Fruit fly (Drosophila melanogaster) whole organism, embryonic: ENCODE data around the gene Ir21a.

Experiments
- BEAF-32 ChIP-seq: fragments of 200-800 bp; sonication (Bioruptor generic); optimal IDR thresholded peaks from 3 replicates; lab custom pipeline; 2017; ENCODE audit warnings: missing biosample characterization, missing genetic modification characterization, mild to moderate bottlenecking, moderate library complexity, missing genetic modification reagents
- Bdp1 ChIP-seq: fragments of 200-800 bp; sonication (Bioruptor generic); optimal IDR thresholded peaks from 3 replicates; lab custom pipeline; 2016; ENCODE audit warnings: missing biosample characterization, missing genetic modification characterization
- CG10431 ChIP-seq: fragments of 200-800 bp; sonication (Bioruptor generic); optimal IDR thresholded peaks from 3 replicates; lab custom pipeline; 2018; ENCODE audit warnings: missing biosample characterization, mild to moderate bottlenecking, missing genetic modification characterization
- CG10654 ChIP-seq: fragments of 200-800 bp; sonication (Bioruptor generic); optimal IDR thresholded peaks from 2 replicates; lab custom pipeline; 2016; ENCODE audit warnings: missing biosample characterization, missing genetic modification characterization
- CG11085 ChIP-seq: fragments of 200-800 bp; sonication (Bioruptor generic); IDR thresholded peaks from 2 replicates; pipeline ENCODE4 v1.3.6; 2022; ENCODE audit warnings: missing biosample characterization, missing genetic modification characterization
- CG11696 ChIP-seq: fragments of 200-800 bp; sonication (Bioruptor generic); IDR thresholded peaks from 2 replicates; pipeline ENCODE4 v1.3.6; 2022; ENCODE audit warnings: missing biosample characterization, missing genetic modification characterization
- CG16863 ChIP-seq: fragments of 200-800 bp; sonication (Bioruptor generic); optimal IDR thresholded peaks from 3 replicates; lab custom pipeline; 2016; ENCODE audit warnings: missing biosample characterization, missing genetic modification characterization
- CG17385 ChIP-seq: fragments of 200-800 bp; sonication (Bioruptor generic); optimal IDR thresholded peaks from 3 replicates; lab custom pipeline; 2018; ENCODE audit warnings: missing biosample characterization, mild to moderate bottlenecking, missing genetic modification characterization
- CG17568 ChIP-seq: fragments of 200-800 bp; sonication (Bioruptor generic); optimal IDR thresholded peaks from 2 replicates; lab custom pipeline; 2018; ENCODE audit warnings: missing biosample characterization, mild to moderate bottlenecking, missing genetic modification characterization, moderate library complexity
- CG1832 ChIP-seq: fragments of 200-800 bp; sonication (Bioruptor generic); optimal IDR thresholded peaks from 2 replicates; lab custom pipeline; 2017; ENCODE audit warnings: missing biosample characterization, mild to moderate bottlenecking, missing genetic modification characterization, inconsistent platforms
- CG18764 ChIP-seq: fragments of 200-800 bp; sonication (Bioruptor generic); optimal IDR thresholded peaks from 3 replicates; lab custom pipeline; 2016; ENCODE audit warnings: missing biosample characterization, missing genetic modification characterization
- CG2199 ChIP-seq: fragments of 200-800 bp; sonication (Bioruptor generic); IDR thresholded peaks from 3 replicates; pipeline ENCODE4 v1.3.6; 2022; ENCODE audit warnings: missing biosample characterization, missing genetic modification characterization
- CG2678 ChIP-seq: fragments of 200-800 bp; sonication (Bioruptor generic); optimal IDR thresholded peaks from 3 replicates; lab custom pipeline; 2019; ENCODE audit warnings: missing biosample characterization, mild to moderate bottlenecking, missing genetic modification characterization, moderate library complexity
- CG30020 ChIP-seq: fragments of 200-800 bp; optimal IDR thresholded peaks from 2 replicates; lab custom pipeline; 2019; ENCODE audit warnings: missing biosample characterization, mild to moderate bottlenecking, missing genetic modification characterization, moderate library complexity
- CG3065 ChIP-seq: fragments of 200-800 bp; sonication (Bioruptor generic); optimal IDR thresholded peaks from 2 replicates; lab custom pipeline; 2016; ENCODE audit warnings: missing biosample characterization, missing genetic modification characterization
- CG31388 ChIP-seq: fragments of 200-800 bp; sonication (Bioruptor generic); optimal IDR thresholded peaks from 2 replicates; lab custom pipeline; 2016; ENCODE audit warnings: missing biosample characterization, missing genetic modification characterization
- CG4707 ChIP-seq: fragments of 200-800 bp; sonication (Bioruptor generic); optimal IDR thresholded peaks from 2 replicates; lab custom pipeline; 2018; ENCODE audit warnings: missing biosample characterization, mild to moderate bottlenecking, missing genetic modification characterization, moderate library complexity
- CG6272 ChIP-seq: fragments of 200-800 bp; sonication (Bioruptor generic); IDR thresholded peaks from 2 replicates; pipeline ENCODE4 v1.3.6; 2022; ENCODE audit warnings: missing biosample characterization, missing genetic modification characterization
- CG6683 ChIP-seq: fragments of 200-800 bp; sonication (Bioruptor generic); optimal IDR thresholded peaks from 2 replicates; lab custom pipeline; 2017; ENCODE audit warnings: missing biosample characterization, mild to moderate bottlenecking, missing genetic modification characterization, missing genetic modification reagents
- CG7839 ChIP-seq: fragments of 200-800 bp; sonication (Bioruptor generic); optimal IDR thresholded peaks from 3 replicates; lab custom pipeline; 2018; ENCODE audit warnings: missing biosample characterization, mild to moderate bottlenecking, missing genetic modification characterization, moderate library complexity
- CG7928 ChIP-seq: fragments of 200-800 bp; sonication (Bioruptor generic); optimal IDR thresholded peaks from 2 replicates; lab custom pipeline; 2017; ENCODE audit warnings: missing biosample characterization, mild to moderate bottlenecking, missing genetic modification characterization
- CG7987 ChIP-seq: fragments of 200-800 bp; sonication (Bioruptor generic); optimal IDR thresholded peaks from 2 replicates; lab custom pipeline; 2018; ENCODE audit warnings: missing biosample characterization, mild to moderate bottlenecking, missing genetic modification characterization, moderate library complexity
- CG8281 ChIP-seq: fragments of 200-800 bp; sonication (Bioruptor generic); optimal IDR thresholded peaks from 2 replicates; lab custom pipeline; 2018; ENCODE audit warnings: missing biosample characterization, mild to moderate bottlenecking, missing genetic modification characterization, moderate library complexity
- CG8388 ChIP-seq: fragments of 200-800 bp; sonication (Bioruptor generic); optimal IDR thresholded peaks from 2 replicates; lab custom pipeline; 2019; ENCODE audit warnings: missing biosample characterization, mild to moderate bottlenecking, missing genetic modification characterization, moderate library complexity
- CrebB ChIP-seq: fragments of 200-800 bp; sonication (Bioruptor generic); optimal IDR thresholded peaks from 3 replicates; lab custom pipeline; 2018; ENCODE audit warnings: missing biosample characterization, mild to moderate bottlenecking, missing genetic modification characterization
- Dll ChIP-seq: fragments of 200-800 bp; sonication (Bioruptor generic); IDR thresholded peaks from 4 replicates; pipeline ENCODE4 v1.3.6; 2022; ENCODE audit warnings: missing biosample characterization, missing genetic modification characterization; ENCODE audit not compliant: partially characterized antibody
- MESR4 ChIP-seq: fragments of 200-800 bp; sonication (Bioruptor generic); optimal IDR thresholded peaks from 2 replicates; lab custom pipeline; 2018; ENCODE audit warnings: missing biosample characterization, mild to moderate bottlenecking, missing genetic modification characterization, moderate library complexity
- bbx ChIP-seq: fragments of 200-800 bp; sonication (Bioruptor generic); IDR thresholded peaks from 2 replicates; pipeline ENCODE4 v1.3.6; 2022; ENCODE audit warnings: missing biosample characterization, missing genetic modification characterization; ENCODE audit not compliant: partially characterized antibody
- bowl ChIP-seq: fragments of 200-800 bp; sonication (Bioruptor generic); IDR thresholded peaks from 2 replicates; pipeline ENCODE4 v1.3.6; 2022; ENCODE audit warnings: missing biosample characterization, missing genetic modification characterization
- chinmo ChIP-seq: fragments of 200-800 bp; sonication (Bioruptor generic); IDR thresholded peaks from 4 replicates; pipeline ENCODE4 v1.3.6; 2022; ENCODE audit warnings: missing biosample characterization, missing genetic modification characterization; ENCODE audit not compliant: partially characterized antibody
- dysf ChIP-seq: fragments of 200-800 bp; sonication (Bioruptor generic); IDR thresholded peaks from 3 replicates; pipeline ENCODE4 v1.3.6; 2022; ENCODE audit warnings: missing biosample characterization, missing genetic modification characterization
- eyg ChIP-seq: fragments of 200-800 bp; sonication (Bioruptor generic); optimal IDR thresholded peaks from 3 replicates; lab custom pipeline; 2016; ENCODE audit warnings: missing biosample characterization, missing genetic modification characterization
- gfzf ChIP-seq: fragments of 200-800 bp; sonication (Bioruptor generic); optimal IDR thresholded peaks from 2 replicates; lab custom pipeline; 2016; ENCODE audit warnings: missing biosample characterization, mild to moderate bottlenecking, missing genetic modification characterization, moderate library complexity
- pho ChIP-seq: fragments of 200-800 bp; sonication (Bioruptor generic); optimal IDR thresholded peaks from 2 replicates; lab custom pipeline; 2016; ENCODE audit warnings: missing biosample characterization, missing genetic modification characterization
- pum ChIP-seq: fragments of 200-800 bp; sonication (Bioruptor generic); optimal IDR thresholded peaks from 2 replicates; lab custom pipeline; 2016; ENCODE audit warnings: missing biosample characterization, missing genetic modification characterization
- row ChIP-seq: fragments of 200-800 bp; sonication (Bioruptor generic); IDR thresholded peaks from 3 replicates; pipeline ENCODE4 v1.3.6; 2022; ENCODE audit warnings: missing biosample characterization, missing genetic modification characterization
- scrt ChIP-seq: fragments of 200-800 bp; sonication (Bioruptor generic); optimal IDR thresholded peaks from 2 replicates; lab custom pipeline; 2018; ENCODE audit warnings: missing biosample characterization, mild to moderate bottlenecking, missing genetic modification characterization, moderate library complexity
- seq ChIP-seq: fragments of 200-800 bp; sonication (Bioruptor generic); IDR thresholded peaks from 2 replicates; pipeline ENCODE4 v1.3.6; 2022; ENCODE audit warnings: missing biosample characterization, missing genetic modification characterization
- stwl ChIP-seq: fragments of 200-800 bp; sonication (Bioruptor generic); optimal IDR thresholded peaks from 3 replicates; lab custom pipeline; 2018; ENCODE audit warnings: missing biosample characterization, mild to moderate bottlenecking, missing genetic modification characterization, moderate library complexity
- ttk ChIP-seq: fragments of 200-800 bp; sonication (Bioruptor generic); IDR thresholded peaks from 2 replicates; pipeline ENCODE4 v2.1.2; 2022; ENCODE audit warnings: missing biosample characterization, missing genetic modification characterization
- vnd ChIP-seq: fragments of 200-800 bp; sonication (Bioruptor generic); IDR thresholded peaks from 3 replicates; pipeline ENCODE4 v1.3.6; 2022; ENCODE audit warnings: missing biosample characterization, missing genetic modification characterization; ENCODE audit not compliant: partially characterized antibody

Gene Ir21a

dm6 chr2L:65354-65949 lies 40.5 kb upstream of the Ir21a start, which contains the start of gene Cda5 (continued):
- TF ChIP-seq CG16863 (GFP tag; lab: Kevin White, UChicago) (no peak), CG1832 (GFP tag; lab: Kevin White, UChicago) (no peak), CG7987 (GFP tag; lab: Kevin White, UChicago) (no peak), chinmo (0 out of 4 replicates have a peak, but pooled peaks have one; percentile 14), vnd (no peak), bbx (GFP tag; lab: Robert Waterston, UW) (peak; percentile 28; the same call in 1 of the 2 replicates), ttk (GFP tag; lab: Robert Waterston, UW) (no peak), CG4707 (GFP tag; lab: Kevin White, UChicago) (no peak), scrt (GFP tag; lab: Kevin White, UChicago) (no peak), CG8281 (tag; lab: Kevin White, UChicago) (no peak), CG31388 (GFP tag; lab: Kevin White, UChicago) (no peak), pho (GFP tag; lab: Kevin White, UChicago) (no peak), gfzf (GFP tag; lab: Kevin White, UChicago) (no peak), bowl (GFP tag; lab: Robert Waterston, UW) (no peak), CG11085 (no peak), CG18764 (no peak), CG7928 (GFP tag; lab: Kevin White, UChicago) (no peak), CG8388 (GFP tag; lab: Kevin White, UChicago) (no peak), CG17568 (GFP tag; lab: Kevin White, UChicago) (no peak), MESR4 (no peak), CG6272 (GFP tag; lab: Robert Waterston, UW) (no peak), Dll (GFP tag; lab: Robert Waterston, UW) (0 out of 4 replicates have a peak, but pooled peaks have one; percentile 24), CG10654 (GFP tag; lab: Kevin White, UChicago) (no peak), CG7839 (tag; lab: Kevin White, UChicago) (no peak), CG2678 (no peak), CG6683 (no peak), CG11696 (GFP tag; lab: Robert Waterston, UW) (no peak), CrebB (tag; lab: Kevin White, UChicago) (no peak), row (peak; percentile 28; the same call in 1 of the 3 replicates), BEAF-32 (GFP tag; lab: Kevin White, UChicago) (peak; percentile 40), CG10431 (no peak), pum (GFP tag; lab: Kevin White, UChicago) (no peak), dysf (GFP tag; lab: Robert Waterston, UW) (no peak), CG3065 (no peak), eyg (GFP tag; lab: Kevin White, UChicago) (no peak), CG2199 (peak; percentile 68; the same call in 2 of the 3 replicates), Bdp1 (GFP tag; lab: Kevin White, UChicago) (no peak), seq (GFP tag; lab: Robert Waterston, UW) (no peak), CG17385 (GFP tag; lab: Kevin White, UChicago) (no peak), stwl (tag; lab: Kevin White, UChicago) (peak; percentile 9), CG30020 (no peak)
- TF ChIP-seq, all 482 proteins: peak for 10
